Worm (Caenorhabditis elegans) whole organism, midembryonic: ENCODE data around the gene F40F4.7.
A peak's percentile ranks its signal among the peaks of the same experiment; 100 is the strongest.

Experiments
- T22C8.4 ChIP-seq: fragments of 200-800 bp; sonication (Bioruptor generic); IDR thresholded peaks from 2 replicates; pipeline ENCODE4 v1.3.6; 2022; ENCODE audit warnings: missing genetic modification characterization, missing compliant biosample characterization
- cog-1 ChIP-seq: sonication (generic microtip); optimal IDR thresholded peaks from 2 replicates; lab custom pipeline; 2016; ENCODE audit warnings: missing genetic modification characterization, missing compliant biosample characterization
- flt-1 ChIP-seq: fragments of 200-800 bp; sonication (Bioruptor generic); IDR thresholded peaks from 2 replicates; pipeline ENCODE4 v1.3.6; 2022; ENCODE audit warnings: missing genetic modification characterization, missing compliant biosample characterization
- med-1 ChIP-seq: sonication (generic microtip); optimal IDR thresholded peaks from 2 replicates; lab custom pipeline; 2017; ENCODE audit warnings: missing genetic modification characterization, mild to moderate bottlenecking, missing compliant biosample characterization, antibody characterized with exemption, missing genetic modification reagents; ENCODE audit not compliant: insufficient read depth
- ref-1 ChIP-seq: fragments of 200-800 bp; sonication (Bioruptor generic); conservative IDR thresholded peaks from 2 replicates; pipeline ENCODE4 v1.3.6; 2022; ENCODE audit warnings: missing genetic modification reagents, missing genetic modification characterization, missing compliant biosample characterization
- tab-1 ChIP-seq: fragments of 200-800 bp; sonication (Bioruptor generic); IDR thresholded peaks from 2 replicates; pipeline ENCODE4 v1.3.6; 2022; ENCODE audit warnings: missing genetic modification characterization, missing compliant biosample characterization
- ztf-23 ChIP-seq: fragments of 200-800 bp; sonication (Bioruptor generic); IDR thresholded peaks from 2 replicates; pipeline ENCODE4 v1.3.6; 2022; ENCODE audit warnings: missing genetic modification reagents, missing genetic modification characterization, missing compliant biosample characterization

ce11 chrX:3218040-3218795 is 27.5 kb downstream of the F40F4.7 start:
- TF ChIP-seq flt-1 (GFP tag; lab: Robert Waterston, UW) (no peak), tab-1 (GFP tag; lab: Robert Waterston, UW) (no peak), T22C8.4 (GFP tag; lab: Robert Waterston, UW) (no peak), med-1 (GFP tag; lab: Kevin White, UChicago) (no peak), cog-1 (tag; lab: Kevin White, UChicago) (no peak), ref-1 (GFP tag; lab: Robert Waterston, UW) (no peak), ztf-23 (GFP tag; lab: Robert Waterston, UW) (0 out of 2 replicates have a peak, but pooled peaks have one; percentile 13)
